Fruit fly (Drosophila melanogaster): ENCODE results near the gene CG4161.

DNA sequence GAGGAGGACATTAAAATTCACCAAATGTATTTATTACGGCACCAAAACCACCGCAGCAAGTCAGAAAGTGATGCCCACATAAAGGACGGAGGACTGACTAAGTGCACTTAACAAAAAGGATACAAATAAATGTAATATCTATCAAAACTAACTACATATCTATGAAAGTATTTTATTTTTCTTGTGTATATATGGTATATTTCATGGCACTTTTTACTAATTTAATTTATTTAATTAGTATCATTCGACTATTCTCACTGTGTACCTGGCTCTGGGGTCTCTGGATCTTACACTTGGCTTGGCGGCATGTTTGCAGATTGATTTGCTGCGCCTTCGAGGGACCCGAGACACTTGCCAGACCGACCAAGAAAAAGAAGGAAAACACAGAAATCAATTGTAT lies 19.0 kb upstream of the CG4161 start:
- TF ChIP-seq C15 (GFP tag; IDR thresholded peaks at IDR 0.05), result no peak
- no peak for TF ChIP-seq Lhr (GFP tag; optimal IDR thresholded peaks at IDR 0.05)
- TF ChIP-seq CG31441 (GFP tag; IDR thresholded peaks at IDR 0.05), result no peak
